Worm (Caenorhabditis elegans): ENCODE results near the gene F13E9.16.

Gene F13E9.16

DNA sequence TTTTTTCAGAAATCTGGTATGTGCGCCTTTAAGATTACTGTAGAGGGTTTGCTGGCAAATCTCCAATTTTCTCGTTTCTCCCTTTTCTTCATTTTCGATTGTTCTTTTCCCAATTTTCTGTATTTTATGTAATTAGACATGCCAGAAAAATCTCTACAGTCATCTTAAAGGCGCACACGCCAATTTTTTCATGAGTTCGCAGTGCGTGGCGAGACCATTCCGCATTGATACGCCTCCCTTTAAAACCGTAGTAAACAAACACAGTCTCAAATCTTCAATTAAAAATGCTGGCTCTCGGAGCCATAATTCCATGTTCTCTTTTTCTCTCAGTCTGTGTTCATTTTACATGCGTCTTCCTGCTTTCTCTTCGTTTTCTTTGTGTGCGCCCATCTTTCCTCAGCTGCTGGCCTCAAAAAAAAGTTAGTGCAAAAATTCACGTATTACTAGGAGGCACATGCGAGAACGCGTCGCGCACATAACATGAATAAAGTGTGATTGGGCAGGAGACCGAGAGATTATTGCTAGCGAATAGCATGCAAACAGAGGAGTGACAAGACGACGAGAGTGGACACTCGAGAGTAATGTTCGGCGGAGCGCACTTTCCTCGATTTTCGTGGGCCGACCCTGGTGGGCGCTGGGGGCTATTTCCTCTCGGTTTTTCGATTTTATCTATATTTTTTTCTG, 31.8 kb upstream of the F13E9.16 start (continued):
- TF ChIP-seq pax-3 (tag; optimal IDR thresholded peaks at IDR 0.05) (peak; percentile 9), tlp-1 (tag; optimal IDR thresholded peaks at IDR 0.05) (no peak), nhr-47 (tag; optimal IDR thresholded peaks at IDR 0.05) (peak; percentile 81), ztf-4 (tag; optimal IDR thresholded peaks at IDR 0.05) (peak; percentile 21), lin-39 (tag; optimal IDR thresholded peaks at IDR 0.05) (peak; percentile 10), xbp-1 (tag; optimal IDR thresholded peaks at IDR 0.05) (peak; percentile 83), ceh-82 (tag; optimal IDR thresholded peaks at IDR 0.05) (peak; percentile 48 to 81 (median 50)), ceh-8 (GFP tag; optimal IDR thresholded peaks at IDR 0.05) (peak; percentile 63), mef-2 (tag; optimal IDR thresholded peaks at IDR 0.05) (no peak), efl-3 (GFP tag; optimal IDR thresholded peaks at IDR 0.05) (no peak), nhr-19 (GFP tag; conservative IDR thresholded peaks at IDR 0.05) (peak; percentile 82), tbx-2 (tag; optimal IDR thresholded peaks at IDR 0.05) (peak; percentile 87), skn-1 (tag; optimal IDR thresholded peaks at IDR 0.05) (peak; percentile 60), hlh-4 (tag; optimal IDR thresholded peaks at IDR 0.05) (no peak), nhr-90 (tag; optimal IDR thresholded peaks at IDR 0.05; ENCODE audit: poor library complexity) (peak; percentile 49), nhr-237 (tag; optimal IDR thresholded peaks at IDR 0.05) (peak; percentile 49), hpl-2 (GFP tag; optimal IDR thresholded peaks at IDR 0.05) (no peak), lin-35 (GFP tag; optimal IDR thresholded peaks at IDR 0.05) (peak; percentile 72 to 76), lin-13 (GFP tag; optimal IDR thresholded peaks at IDR 0.05) (peak; percentile 74), aly-2 (tag; optimal IDR thresholded peaks at IDR 0.05) (no peak), nhr-71 (tag; optimal IDR thresholded peaks at IDR 0.05) (peak; percentile 91), lsy-2 (tag; optimal IDR thresholded peaks at IDR 0.05) (peak; percentile 70 to 82), unc-98 (GFP tag; IDR thresholded peaks at IDR 0.05) (no peak), ceh-88 (GFP tag; IDR thresholded peaks at IDR 0.05) (peak; percentile 46; the same call in 1 of the 2 replicates), mab-9 (GFP tag; IDR thresholded peaks at IDR 0.05) (no peak), vab-15 (tag; optimal IDR thresholded peaks at IDR 0.05) (no peak), dpl-1 (GFP tag; optimal IDR thresholded peaks at IDR 0.05) (peak; percentile 47 to 64 (median 54)), snpc-4 (tag; optimal IDR thresholded peaks at IDR 0.05) (peak; percentile 58), unc-86 (tag; optimal IDR thresholded peaks at IDR 0.05) (peak; percentile 75), nhr-11 (tag; optimal IDR thresholded peaks at IDR 0.05) (no peak), pqm-1 (tag; optimal IDR thresholded peaks at IDR 0.05) (no peak), sptf-1 (tag; optimal IDR thresholded peaks at IDR 0.05) (no peak), ztf-11 (tag; optimal IDR thresholded peaks at IDR 0.05) (no peak), C34B4.2 (tag; optimal IDR thresholded peaks at IDR 0.05) (no peak), C16A3.4 (tag; optimal IDR thresholded peaks at IDR 0.05) (peak; percentile 47), Y116A8C.19 (tag; optimal IDR thresholded peaks at IDR 0.05; ENCODE audit: borderline replicate concordance) (no peak), dsc-1 (tag; optimal IDR thresholded peaks at IDR 0.05) (no peak), ces-1 (GFP tag; optimal IDR thresholded peaks at IDR 0.05) (no peak), sup-37 (GFP tag; optimal IDR thresholded peaks at IDR 0.05) (no peak), fkh-8 (tag; optimal IDR thresholded peaks at IDR 0.05) (peak; percentile 84), isw-1 (GFP tag; IDR thresholded peaks at IDR 0.05) (peak; percentile 62), fos-1 (tag; optimal IDR thresholded peaks at IDR 0.05) (peak; percentile 48), fkh-4 (tag; optimal IDR thresholded peaks at IDR 0.05; ENCODE audit: borderline replicate concordance) (no peak), nhr-85 (tag) (peak; percentile 91), egl-13 (tag; optimal IDR thresholded peaks at IDR 0.05) (no peak), elt-3 (tag; optimal IDR thresholded peaks at IDR 0.05) (peak in 1 of 6 experiments; percentile 57), blmp-1 (tag; optimal IDR thresholded peaks at IDR 0.05) (peak; percentile 19), ets-5 (GFP tag; IDR thresholded peaks at IDR 0.05) (no peak), mdl-1 (tag; optimal IDR thresholded peaks at IDR 0.05) (peak in 1 of 2 experiments; percentile 93), nhr-12 (tag; optimal IDR thresholded peaks at IDR 0.05) (no peak), lir-3 (tag; optimal IDR thresholded peaks at IDR 0.05; ENCODE audit: poor library complexity) (no peak), sox-4 (tag; optimal IDR thresholded peaks at IDR 0.05) (no peak)

Measured in whole organism, L1 larva.